Worm (Caenorhabditis elegans) whole organism, L1 larva: ENCODE measurements around the gene vit-6.

Experiments
- Y116A8C.19 ChIP-seq: sonication (generic microtip); optimal IDR thresholded peaks from 2 replicates; lab custom pipeline; 2016; ENCODE audit warnings: missing compliant biosample characterization, missing genetic modification characterization, borderline replicate concordance
- aly-2 ChIP-seq: fragments of 150-350 bp; optimal IDR thresholded peaks from 2 replicates; lab custom pipeline; 2014; ENCODE audit warnings: missing biosample characterization, missing genetic modification characterization
- hlh-17 ChIP-seq: fragments of 200-800 bp; sonication (Bioruptor generic); optimal IDR thresholded peaks from 2 replicates; lab custom pipeline; 2018; ENCODE audit warnings: missing genetic modification characterization, mild to moderate bottlenecking, missing compliant biosample characterization, moderate library complexity, borderline replicate concordance
- lin-15B ChIP-seq: fragments of 150-350 bp; sonication (generic microtip); optimal IDR thresholded peaks from 3 replicates; lab custom pipeline; 2014; ENCODE audit warnings: missing biosample characterization, missing genetic modification characterization
- mdl-1 ChIP-seq, 2 experiments: fragments of 150-350 bp; optimal IDR thresholded peaks; 2 replicates each; lab custom pipeline; 2014 to 2017; ENCODE audit warnings: missing biosample characterization in 2 of 2, missing genetic modification characterization in 2 of 2, inconsistent platforms in 1 of 2
- nhr-12 ChIP-seq: sonication (generic microtip); optimal IDR thresholded peaks from 2 replicates; lab custom pipeline; 2017; ENCODE audit warnings: missing biosample characterization, missing genetic modification characterization
- nhr-237 ChIP-seq: fragments of 150-350 bp; optimal IDR thresholded peaks from 2 replicates; lab custom pipeline; 2014; ENCODE audit warnings: missing biosample characterization, missing genetic modification characterization
- nhr-76 ChIP-seq: sonication (generic microtip); optimal IDR thresholded peaks from 2 replicates; lab custom pipeline; 2017; ENCODE audit warnings: missing biosample characterization, missing genetic modification characterization
- nhr-77 ChIP-seq: fragments of 150-350 bp; optimal IDR thresholded peaks from 2 replicates; lab custom pipeline; 2014; ENCODE audit warnings: missing biosample characterization, missing genetic modification characterization
- pag-3 ChIP-seq: sonication (generic microtip); optimal IDR thresholded peaks from 2 replicates; lab custom pipeline; 2017; ENCODE audit warnings: missing genetic modification characterization, mild to moderate bottlenecking, missing compliant biosample characterization, antibody characterized with exemption, borderline replicate concordance; ENCODE audit not compliant: insufficient read depth
- snpc-4 ChIP-seq: fragments of 150-350 bp; optimal IDR thresholded peaks from 2 replicates; lab custom pipeline; 2014; ENCODE audit warnings: missing biosample characterization, missing genetic modification characterization
- snu-23 ChIP-seq: sonication (generic microtip); optimal IDR thresholded peaks from 2 replicates; lab custom pipeline; 2016; ENCODE audit warnings: missing genetic modification characterization, missing compliant biosample characterization

ce11 chrIV:8300468-8300867 lies 39.5 kb downstream of the vit-6 start, which contains the start of gene F35H10.5:
- TF ChIP-seq snpc-4 (tag; lab: Kevin White, UChicago) (no peak), snu-23 (GFP tag; lab: Kevin White, UChicago) (no peak), Y116A8C.19 (tag; lab: Kevin White, UChicago) (no peak), lin-15B (tag; lab: Kevin White, UChicago) (no peak), nhr-237 (tag; lab: Kevin White, UChicago) (no peak), mdl-1 (tag; optimal IDR thresholded peaks at IDR 0.05; lab: Kevin White, UChicago) (no peak), hlh-17 (GFP tag; lab: Kevin White, UChicago) (no peak), nhr-77 (tag; lab: Kevin White, UChicago) (no peak), nhr-76 (tag; lab: Kevin White, UChicago) (no peak), nhr-12 (tag; lab: Kevin White, UChicago) (no peak), aly-2 (tag; lab: Kevin White, UChicago) (no peak), pag-3 (tag; lab: Kevin White, UChicago) (no peak)
